Worm (Caenorhabditis elegans) whole organism, early embryonic: ENCODE measurements around the gene F53G2.12.

Experiments used
- aly-1 ChIP-seq: sonication (generic microtip); optimal IDR thresholded peaks from 2 replicates; lab custom pipeline; 2016; ENCODE audit warnings: missing genetic modification characterization, missing compliant biosample characterization
- ama-1 ChIP-seq: fragments of 150-350 bp; optimal IDR thresholded peaks from 2 replicates; lab custom pipeline; 2014
- ets-7 ChIP-seq: sonication (generic microtip); optimal IDR thresholded peaks from 2 replicates; lab custom pipeline; 2016; ENCODE audit warnings: missing genotype, missing genetic modification characterization, missing compliant biosample characterization
- hmbx-1 ChIP-seq: sonication (generic microtip); optimal IDR thresholded peaks from 2 replicates; lab custom pipeline; 2016; ENCODE audit warnings: mild to moderate bottlenecking, missing genetic modification characterization, missing compliant biosample characterization
- hnd-1 ChIP-seq: sonication (generic microtip); optimal IDR thresholded peaks from 2 replicates; lab custom pipeline; 2016; ENCODE audit warnings: missing genetic modification characterization, missing compliant biosample characterization
- sea-1 ChIP-seq: fragments of 200-800 bp; sonication (Bioruptor generic); conservative IDR thresholded peaks from 2 replicates; pipeline ENCODE4 v1.3.6; 2022; ENCODE audit warnings: missing genetic modification characterization, missing compliant biosample characterization

DNA sequence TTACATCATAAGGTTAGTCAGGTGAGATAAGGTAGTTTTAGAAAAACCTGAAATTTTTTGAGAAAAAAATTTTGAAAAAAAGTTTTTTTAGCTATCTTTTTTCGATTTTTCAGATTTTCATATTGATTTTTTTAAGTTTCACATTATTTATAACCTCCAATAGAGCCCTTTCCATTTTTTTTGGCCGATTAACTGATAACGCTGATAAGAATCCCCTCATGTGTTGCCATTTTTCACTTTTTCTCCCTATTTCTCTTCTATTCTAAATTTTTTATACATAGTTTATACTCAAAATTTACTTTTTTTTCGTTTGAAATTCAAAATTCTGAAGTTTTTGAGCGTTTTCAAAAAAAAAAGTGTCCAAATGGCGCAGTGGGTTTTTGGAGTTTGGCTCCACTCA is 40.7 kb downstream of the F53G2.12 start:
- TF ChIP-seq aly-1 (tag; lab: Kevin White, UChicago) (no peak), hmbx-1 (no peak), hnd-1 (no peak), sea-1 (GFP tag; lab: Robert Waterston, UW) (no peak), ama-1 (lab: Kevin White, UChicago) (no peak), ets-7 (tag; lab: Kevin White, UChicago) (no peak)
